Worm (Caenorhabditis elegans): ENCODE data around the gene M04D8.7.

Gene M04D8.7

ce11 chrIII:10085983-10086382 lies 48.7 kb downstream of the M04D8.7 start, which contains the start of gene T16H12.2:
T16H12.2 (plus strand) TSS chrIII:10086283.
- no peak for TF ChIP-seq K12H6.12 (tag; optimal IDR thresholded peaks at IDR 0.05)
- no peak for TF ChIP-seq ceh-91 (GFP tag; IDR thresholded peaks at IDR 0.05)
